Worm (Caenorhabditis elegans): ENCODE results near the gene Y46G5A.36.
A peak's percentile ranks its signal among the peaks of the same experiment; 100 is the strongest.

Gene Y46G5A.36

ce11 chrII:12808746-12809145 is 14.7 kb upstream of the Y46G5A.36 start (continued):
- no peak for TF ChIP-seq cebp-2 (GFP tag; IDR thresholded peaks at IDR 0.05)
- TF ChIP-seq hlh-12 (tag; optimal IDR thresholded peaks at IDR 0.05): no peak
- no peak for TF ChIP-seq Y67H2A.10 (GFP tag; conservative IDR thresholded peaks at IDR 0.05)
- TF ChIP-seq F49E8.2 (tag; optimal IDR thresholded peaks at IDR 0.05; ENCODE audit: insufficient read depth): peak; percentile 20
- no peak for TF ChIP-seq madf-10 (tag; optimal IDR thresholded peaks at IDR 0.05)
- no peak for TF ChIP-seq ama-1 (optimal IDR thresholded peaks at IDR 0.05)
- TF ChIP-seq ama-1 (GFP tag; optimal IDR thresholded peaks at IDR 0.05): no peak
- no peak for TF ChIP-seq ztf-28 (GFP tag; IDR thresholded peaks at IDR 0.05)
- TF ChIP-seq ekl-4 (GFP tag; IDR thresholded peaks at IDR 0.05): 0 out of 2 replicates have a peak, but pooled peaks have one; percentile 36
- TF ChIP-seq efl-1 (GFP tag; optimal IDR thresholded peaks at IDR 0.05): peak; percentile 30
- TF ChIP-seq ztf-26 (tag; optimal IDR thresholded peaks at IDR 0.05): no peak
- TF ChIP-seq K11D2.4 (GFP tag; IDR thresholded peaks at IDR 0.05): no peak
- TF ChIP-seq madf-8 (GFP tag; conservative IDR thresholded peaks at IDR 0.05): peak; percentile 79
- no peak for TF ChIP-seq hrde-1 (tag; optimal IDR thresholded peaks at IDR 0.05; ENCODE audit: borderline replicate concordance)
- TF ChIP-seq aptf-2 (GFP tag; conservative IDR thresholded peaks at IDR 0.05): no peak
- no peak for TF ChIP-seq lir-1 (GFP tag; conservative IDR thresholded peaks at IDR 0.05)
- no peak for TF ChIP-seq cebp-1 (GFP tag; IDR thresholded peaks at IDR 0.05)
- TF ChIP-seq cebp-1 (tag; optimal IDR thresholded peaks at IDR 0.05): no peak
- no peak for TF ChIP-seq sdz-38 (tag; optimal IDR thresholded peaks at IDR 0.05)
- TF ChIP-seq mes-4 (tag; optimal IDR thresholded peaks at IDR 0.05): no peak
- TF ChIP-seq F33H1.4 (GFP tag; IDR thresholded peaks at IDR 0.05): peak; percentile 93
- TF ChIP-seq zfh-2 (GFP tag; conservative IDR thresholded peaks at IDR 0.05): no peak
- TF ChIP-seq him-1 (tag; optimal IDR thresholded peaks at IDR 0.05): peak; percentile 13
- no peak for TF ChIP-seq nhr-90 (tag; optimal IDR thresholded peaks at IDR 0.05)
- peak; percentile 14 for TF ChIP-seq unc-130 (GFP tag; optimal IDR thresholded peaks at IDR 0.05)
- TF ChIP-seq B0019.2 (GFP tag; conservative IDR thresholded peaks at IDR 0.05): no peak

- TF ChIP-seq cebp-1 (GFP tag; IDR thresholded peaks at IDR 0.05): peak; percentile 71; the same call in 1 of the 2 replicates
- TF ChIP-seq cebp-1 (tag; optimal IDR thresholded peaks at IDR 0.05): peak; percentile 94
- no peak for TF ChIP-seq ztf-3 (GFP tag; optimal IDR thresholded peaks at IDR 0.05)
These were observed 13.8 kb upstream of the Y46G5A.36 start for ce11 chrII:12809725-12810124.

- TF ChIP-seq lin-40 (tag; optimal IDR thresholded peaks at IDR 0.05) (no peak), cebp-1 (GFP tag; IDR thresholded peaks at IDR 0.05) (no peak), cebp-1 (tag; optimal IDR thresholded peaks at IDR 0.05) (peak; percentile 42), hmg-1.2 (GFP tag; IDR thresholded peaks at IDR 0.05) (no peak)
These were observed 12.8 kb upstream of the Y46G5A.36 start, which contains the start of gene Y46G5A.20 for ce11 chrII:12810709-12811108. Gene Y46G5A.20, plus strand, starts transcription at chrII:12811009.

- TF ChIP-seq aptf-2 (GFP tag; conservative IDR thresholded peaks at IDR 0.05) (no peak), egl-18 (GFP tag; IDR thresholded peaks at IDR 0.05) (no peak), efl-1 (GFP tag; optimal IDR thresholded peaks at IDR 0.05) (no peak), ztf-22 (GFP tag; optimal IDR thresholded peaks at IDR 0.05) (no peak), dpl-1 (GFP tag; optimal IDR thresholded peaks at IDR 0.05) (no peak), nhr-80 (tag; optimal IDR thresholded peaks at IDR 0.05) (no peak), F37B4.10 (GFP tag; IDR thresholded peaks at IDR 0.05) (no peak), F22D6.2 (tag; optimal IDR thresholded peaks at IDR 0.05) (no peak), atf-7 (tag; optimal IDR thresholded peaks at IDR 0.05) (no peak), ama-1 (optimal IDR thresholded peaks at IDR 0.05) (no peak), ama-1 (GFP tag; optimal IDR thresholded peaks at IDR 0.05) (no peak), ceh-79 (tag; optimal IDR thresholded peaks at IDR 0.05) (no peak), ztf-6 (GFP tag; IDR thresholded peaks at IDR 0.05) (no peak), nhr-27 (tag; optimal IDR thresholded peaks at IDR 0.05) (no peak), aptf-3 (GFP tag; IDR thresholded peaks at IDR 0.05) (no peak), nfya-2 (GFP tag; IDR thresholded peaks at IDR 0.05) (no peak), F55B11.4 (tag; optimal IDR thresholded peaks at IDR 0.05; ENCODE audit: borderline replicate concordance, insufficient read depth) (no peak), ceh-58 (GFP tag; IDR thresholded peaks at IDR 0.05) (no peak), cebp-2 (GFP tag; IDR thresholded peaks at IDR 0.05) (no peak), rec-8 (tag; optimal IDR thresholded peaks at IDR 0.05) (no peak)
These were observed 10.2 kb upstream of the Y46G5A.36 start for ce11 chrII:12813253-12813652.

All from whole organism, young adult.